Fruit fly (Drosophila melanogaster): Measurements from ENCODE around the gene CG31674.
A peak's percentile ranks its signal among the peaks of the same experiment; 100 is the strongest.

Gene CG31674

DNA sequence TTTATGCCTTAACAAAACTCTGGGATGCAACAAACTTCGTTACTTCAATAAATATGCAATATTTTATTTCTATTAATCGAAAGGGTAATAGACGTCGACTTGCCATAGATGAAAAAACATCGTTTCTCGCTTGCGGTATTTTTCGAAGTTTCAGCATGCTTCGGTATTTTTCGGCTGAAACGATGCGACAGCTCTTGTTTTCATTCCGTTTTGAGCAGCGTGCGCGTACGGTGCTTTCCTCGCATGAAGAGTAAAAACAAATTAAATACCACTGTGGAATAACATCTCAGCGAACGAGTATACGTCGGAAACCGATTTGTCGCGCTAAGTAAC lies 33.6 kb upstream of the CG31674 start, which contains the start of gene CG9328 (continued):
- TF ChIP-seq Six4 (GFP tag; optimal IDR thresholded peaks at IDR 0.05) (peak; percentile 44), CG31441 (GFP tag; IDR thresholded peaks at IDR 0.05) (no peak; the same call in 1 of the 2 replicates), CG18476 (GFP tag; optimal IDR thresholded peaks at IDR 0.05) (no peak), CG1529 (GFP tag; optimal IDR thresholded peaks at IDR 0.05) (no peak), Dip2 (GFP tag; IDR thresholded peaks at IDR 0.05) (no peak), bigmax (GFP tag; optimal IDR thresholded peaks at IDR 0.05) (peak; percentile 46), Blimp-1 (GFP tag; optimal IDR thresholded peaks at IDR 0.05) (peak; percentile 66), Hsf (GFP tag; optimal IDR thresholded peaks at IDR 0.05) (no peak), dmrt99B (tag; optimal IDR thresholded peaks at IDR 0.05) (peak; percentile 45), CG7271 (tag; optimal IDR thresholded peaks at IDR 0.05) (no peak), Fer1 (GFP tag; optimal IDR thresholded peaks at IDR 0.05) (peak; percentile 35), CG10543 (GFP tag; optimal IDR thresholded peaks at IDR 0.05) (peak; percentile 41), tgo (GFP tag; IDR thresholded peaks at IDR 0.05) (no peak), CG13296 (GFP tag; optimal IDR thresholded peaks at IDR 0.05) (no peak), Dfd (GFP tag; optimal IDR thresholded peaks at IDR 0.05) (no peak), bab2 (GFP tag; optimal IDR thresholded peaks at IDR 0.05) (no peak), ci (GFP tag; IDR thresholded peaks at IDR 0.05) (peak; percentile 83; the same call in 2 of the 3 replicates), sr (GFP tag; IDR thresholded peaks at IDR 0.05) (no peak), CG8924 (tag; optimal IDR thresholded peaks at IDR 0.05) (peak; percentile 46), pfk (GFP tag; optimal IDR thresholded peaks at IDR 0.05) (peak; percentile 30), CG9817 (tag; optimal IDR thresholded peaks at IDR 0.05) (no peak), pita (GFP tag; optimal IDR thresholded peaks at IDR 0.05) (peak; percentile 44), hkb (optimal IDR thresholded peaks at IDR 0.05) (no peak), hkb (GFP tag; IDR thresholded peaks at IDR 0.05) (peak; percentile 62)

DNA sequence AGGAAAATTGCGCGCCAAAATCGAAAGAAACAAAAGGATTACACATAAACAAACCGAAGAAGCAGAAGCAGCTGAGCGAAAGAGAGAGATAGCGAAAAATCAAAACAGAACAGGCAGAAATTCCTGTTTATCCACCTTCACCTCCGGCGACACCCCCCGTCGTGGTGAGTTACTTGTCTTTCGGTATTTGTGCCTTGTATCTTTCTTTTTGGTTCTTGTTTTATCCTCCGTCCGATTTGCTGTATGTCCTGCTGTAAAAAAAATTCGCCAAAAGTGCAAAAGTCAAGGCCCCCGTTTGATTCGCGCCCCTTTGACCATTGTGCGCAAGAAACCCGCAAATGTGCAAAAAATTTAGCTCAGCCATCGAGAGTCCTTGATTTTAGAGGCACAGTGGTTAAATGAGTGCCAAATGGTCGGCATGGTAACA lies 32.7 kb upstream of the CG31674 start:
- TF ChIP-seq CG3163 (GFP tag; optimal IDR thresholded peaks at IDR 0.05) (no peak), Dfd (GFP tag; optimal IDR thresholded peaks at IDR 0.05) (no peak), CG30403 (GFP tag; optimal IDR thresholded peaks at IDR 0.05) (no peak), sd (tag; optimal IDR thresholded peaks at IDR 0.05) (peak; percentile 53), ewg (GFP tag; optimal IDR thresholded peaks at IDR 0.05) (no peak), croc (GFP tag; conservative IDR thresholded peaks at IDR 0.05) (no peak), CG13624 (GFP tag; optimal IDR thresholded peaks at IDR 0.05) (no peak), Hey (tag; optimal IDR thresholded peaks at IDR 0.05) (no peak), unc-4 (GFP tag; IDR thresholded peaks at IDR 0.05; ENCODE audit: partially characterized antibody) (no peak), sqz (GFP tag; optimal IDR thresholded peaks at IDR 0.05) (peak; percentile 26), CG6813 (GFP tag; optimal IDR thresholded peaks at IDR 0.05) (no peak), lilli (GFP tag; optimal IDR thresholded peaks at IDR 0.05) (no peak), Fer2 (tag; optimal IDR thresholded peaks at IDR 0.05) (no peak), CG15696 (tag; optimal IDR thresholded peaks at IDR 0.05) (no peak), Gsc (GFP tag; IDR thresholded peaks at IDR 0.05) (no peak), CG10565 (GFP tag; optimal IDR thresholded peaks at IDR 0.05) (no peak), br (optimal IDR thresholded peaks at IDR 0.05) (no peak), dan (GFP tag; IDR thresholded peaks at IDR 0.05) (no peak), CG10654 (GFP tag; optimal IDR thresholded peaks at IDR 0.05) (no peak), tna (GFP tag; IDR thresholded peaks at IDR 0.05; ENCODE audit: partially characterized antibody) (no peak), row (GFP tag; IDR thresholded peaks at IDR 0.05) (no peak), bigmax (GFP tag; optimal IDR thresholded peaks at IDR 0.05) (no peak), CG34376 (GFP tag; optimal IDR thresholded peaks at IDR 0.05) (peak; percentile 2), Doc3 (GFP tag; IDR thresholded peaks at IDR 0.05; ENCODE audit: partially characterized antibody) (no peak), CG9727 (GFP tag; optimal IDR thresholded peaks at IDR 0.05) (no peak), Dek (tag; optimal IDR thresholded peaks at IDR 0.05) (no peak), jing (GFP tag; optimal IDR thresholded peaks at IDR 0.05) (no peak), Kr (GFP tag; optimal IDR thresholded peaks at IDR 0.05) (peak; percentile 40), bsh (GFP tag; optimal IDR thresholded peaks at IDR 0.05) (no peak), gce (GFP tag; IDR thresholded peaks at IDR 0.05) (0 out of 3 replicates have a peak, but pooled peaks have one; percentile 4)

Data from whole organism, embryonic.